Worm (Caenorhabditis elegans): ENCODE data around the gene enri-2.
A peak's percentile ranks its signal among the peaks of the same experiment; 100 is the strongest.

enri-2 gene

ce11 chrX:14505578-14506353, 39.9 kb upstream of the enri-2 start (continued):
- peak; percentile 1 to 61 for TF ChIP-seq lin-35 (GFP tag; optimal IDR thresholded peaks at IDR 0.05)
- TF ChIP-seq dpl-1 (GFP tag; optimal IDR thresholded peaks at IDR 0.05) = peak in 1 of 3 experiments; percentile 10
- no peak for TF ChIP-seq fkh-10 (GFP tag; optimal IDR thresholded peaks at IDR 0.05)
- TF ChIP-seq pag-3 (tag; optimal IDR thresholded peaks at IDR 0.05; ENCODE audit: borderline replicate concordance, insufficient read depth) = peak; percentile 15
- no peak for TF ChIP-seq ceh-8 (GFP tag; optimal IDR thresholded peaks at IDR 0.05)
- TF ChIP-seq C16A3.4 (tag; optimal IDR thresholded peaks at IDR 0.05) = no peak
- peak in 1 of 2 experiments; percentile 10 for TF ChIP-seq efl-1 (optimal IDR thresholded peaks at IDR 0.05)
- TF ChIP-seq efl-1 (GFP tag; optimal IDR thresholded peaks at IDR 0.05 in 1 of 2) = peak in 1 of 2 experiments; percentile 93
- TF ChIP-seq nhr-76 (tag; optimal IDR thresholded peaks at IDR 0.05) = no peak
- peak; percentile 17 for TF ChIP-seq tbx-2 (tag; optimal IDR thresholded peaks at IDR 0.05)
- no peak for TF ChIP-seq ceh-88 (GFP tag; IDR thresholded peaks at IDR 0.05)
- no peak for TF ChIP-seq sox-4 (tag; optimal IDR thresholded peaks at IDR 0.05)
- peak; percentile 39 for TF ChIP-seq nhr-47 (tag; optimal IDR thresholded peaks at IDR 0.05)
- no peak for TF ChIP-seq xbp-1 (tag; optimal IDR thresholded peaks at IDR 0.05)
- TF ChIP-seq nhr-237 (tag; optimal IDR thresholded peaks at IDR 0.05) = peak; percentile 54
- no peak for TF ChIP-seq tlp-1 (tag; optimal IDR thresholded peaks at IDR 0.05)
- TF ChIP-seq nhr-71 (tag; optimal IDR thresholded peaks at IDR 0.05) = peak; percentile 82
- TF ChIP-seq lir-3 (tag; optimal IDR thresholded peaks at IDR 0.05; ENCODE audit: poor library complexity) = no peak
- no peak for TF ChIP-seq C34B4.2 (tag; optimal IDR thresholded peaks at IDR 0.05)
- no peak for TF ChIP-seq C04F5.9 (tag; optimal IDR thresholded peaks at IDR 0.05)
- TF ChIP-seq nhr-20 (tag; optimal IDR thresholded peaks at IDR 0.05) = peak; percentile 79
- no peak for TF ChIP-seq ceh-63 (GFP tag; optimal IDR thresholded peaks at IDR 0.05)
- TF ChIP-seq rnt-1 (tag; optimal IDR thresholded peaks at IDR 0.05) = peak; percentile 83
- no peak for TF ChIP-seq hlh-4 (tag; optimal IDR thresholded peaks at IDR 0.05)
- TF ChIP-seq unc-130 (tag; optimal IDR thresholded peaks at IDR 0.05) = no peak
- TF ChIP-seq fkh-8 (tag; optimal IDR thresholded peaks at IDR 0.05) = no peak
- no peak for TF ChIP-seq ztf-11 (tag; optimal IDR thresholded peaks at IDR 0.05)
- peak in 2 of 3 experiments; percentile 22 to 28 for TF ChIP-seq ceh-82 (tag; optimal IDR thresholded peaks at IDR 0.05)
- no peak for TF ChIP-seq nhr-12 (tag; optimal IDR thresholded peaks at IDR 0.05)
- TF ChIP-seq blmp-1 (tag; optimal IDR thresholded peaks at IDR 0.05) = no peak
- TF ChIP-seq nhr-19 (GFP tag; conservative IDR thresholded peaks at IDR 0.05) = peak; percentile 73
- TF ChIP-seq unc-86 (tag; optimal IDR thresholded peaks at IDR 0.05) = no peak
- no peak for TF ChIP-seq efl-3 (GFP tag; optimal IDR thresholded peaks at IDR 0.05)
- no peak for TF ChIP-seq ceh-90 (tag; optimal IDR thresholded peaks at IDR 0.05)
- peak; percentile 57 for TF ChIP-seq swsn-7 (tag; optimal IDR thresholded peaks at IDR 0.05)
- no peak for TF ChIP-seq ces-1 (GFP tag; optimal IDR thresholded peaks at IDR 0.05)
- no peak; the same call in 1 of the 2 replicates for TF ChIP-seq unc-98 (GFP tag; IDR thresholded peaks at IDR 0.05)
- peak; percentile 91 for TF ChIP-seq lin-14 (GFP tag; optimal IDR thresholded peaks at IDR 0.05)
- no peak for TF ChIP-seq hlh-17 (GFP tag; optimal IDR thresholded peaks at IDR 0.05; ENCODE audit: borderline replicate concordance)
- TF ChIP-seq egl-13 (tag; optimal IDR thresholded peaks at IDR 0.05) = no peak
- TF ChIP-seq aha-1 (tag; optimal IDR thresholded peaks at IDR 0.05) = no peak
- TF ChIP-seq unc-62 (GFP tag; optimal IDR thresholded peaks at IDR 0.05) = no peak
- no peak for TF ChIP-seq ztf-4 (tag; optimal IDR thresholded peaks at IDR 0.05)
- peak; percentile 90 for TF ChIP-seq nhr-77 (tag; optimal IDR thresholded peaks at IDR 0.05)
- no peak for TF ChIP-seq nhr-84 (tag; optimal IDR thresholded peaks at IDR 0.05)
- no peak for TF ChIP-seq isw-1 (GFP tag; IDR thresholded peaks at IDR 0.05)
- TF ChIP-seq mep-1 (tag; optimal IDR thresholded peaks at IDR 0.05) = peak; percentile 33
- TF ChIP-seq vab-15 (tag; optimal IDR thresholded peaks at IDR 0.05) = no peak
- no peak for TF ChIP-seq mab-9 (GFP tag; IDR thresholded peaks at IDR 0.05)
- TF ChIP-seq egl-27 (tag; optimal IDR thresholded peaks at IDR 0.05) = peak; percentile 30 to 51
- TF ChIP-seq aly-2 (tag; optimal IDR thresholded peaks at IDR 0.05) = no peak
- no peak for TF ChIP-seq hpl-2 (GFP tag; optimal IDR thresholded peaks at IDR 0.05)

All from whole organism, L1 larva.